Worm (Caenorhabditis elegans): ENCODE data around the gene mcd-1.

ce11 chrII:13899777-13900176 is 11.4 kb downstream of the mcd-1 start:
- no peak for TF ChIP-seq sma-3 (GFP tag; optimal IDR thresholded peaks at IDR 0.05)
- TF ChIP-seq ztf-11 (tag; optimal IDR thresholded peaks at IDR 0.05), result no peak
- TF ChIP-seq nhr-11 (tag; optimal IDR thresholded peaks at IDR 0.05), result no peak
- TF ChIP-seq ceh-82 (tag; optimal IDR thresholded peaks at IDR 0.05), result no peak
- TF ChIP-seq unc-39 (tag; optimal IDR thresholded peaks at IDR 0.05), result no peak
- TF ChIP-seq nhr-25 (tag; optimal IDR thresholded peaks at IDR 0.05), result no peak
- no peak for TF ChIP-seq ztf-4 (tag; optimal IDR thresholded peaks at IDR 0.05)
- no peak for TF ChIP-seq ztf-1 (GFP tag; conservative IDR thresholded peaks at IDR 0.05)

Measured in whole organism, L2 larva.